Worm (Caenorhabditis elegans) whole organism, L1 larva: ENCODE measurements around the gene Y71H2AM.3.

ENCODE experiments used
- C04F5.9 ChIP-seq: sonication (generic microtip); optimal IDR thresholded peaks from 2 replicates; lab custom pipeline; 2016; ENCODE audit warnings: missing genetic modification characterization, missing compliant biosample characterization
- C34B4.2 ChIP-seq: sonication (generic microtip); optimal IDR thresholded peaks from 2 replicates; lab custom pipeline; 2017; ENCODE audit warnings: mild to moderate bottlenecking, missing genetic modification characterization, missing compliant biosample characterization
- Y116A8C.19 ChIP-seq: sonication (generic microtip); optimal IDR thresholded peaks from 2 replicates; lab custom pipeline; 2016; ENCODE audit warnings: missing compliant biosample characterization, missing genetic modification characterization, borderline replicate concordance
- aha-1 ChIP-seq: fragments of 150-350 bp; optimal IDR thresholded peaks from 2 replicates; lab custom pipeline; 2014; ENCODE audit warnings: missing biosample characterization, missing genetic modification characterization
- ceh-63 ChIP-seq: fragments of 200-800 bp; sonication (Bioruptor generic); optimal IDR thresholded peaks from 2 replicates; lab custom pipeline; 2018; ENCODE audit warnings: mild to moderate bottlenecking, missing genetic modification characterization, missing compliant biosample characterization
- ceh-88 ChIP-seq: fragments of 200-800 bp; sonication (Bioruptor generic); IDR thresholded peaks from 2 replicates; pipeline ENCODE4 v1.3.6; 2022; ENCODE audit warnings: missing genetic modification characterization, missing compliant biosample characterization
- ceh-90 ChIP-seq: sonication (generic microtip); optimal IDR thresholded peaks from 2 replicates; lab custom pipeline; 2016; ENCODE audit warnings: missing genetic modification characterization, missing compliant biosample characterization
- ces-1 ChIP-seq: fragments of 150-350 bp; optimal IDR thresholded peaks from 2 replicates; lab custom pipeline; 2014; ENCODE audit warnings: missing biosample characterization, missing genetic modification reagents, missing genetic modification characterization
- dpl-1 ChIP-seq, 3 experiments: fragments of 150-350 bp in 2 of 3; sonication (generic microtip) in 1 of 3; optimal IDR thresholded peaks; 2 replicates each; lab custom pipeline; 2014 to 2017; ENCODE audit warnings: missing biosample characterization in 3 of 3, missing genetic modification characterization in 3 of 3, missing genetic modification reagents in 3 of 3
- dsc-1 ChIP-seq: sonication (generic microtip); optimal IDR thresholded peaks from 2 replicates; lab custom pipeline; 2016; ENCODE audit warnings: mild to moderate bottlenecking, missing genetic modification characterization, missing compliant biosample characterization
- efl-3 ChIP-seq: fragments of 200-800 bp; sonication (Bioruptor generic); optimal IDR thresholded peaks from 2 replicates; lab custom pipeline; 2018; ENCODE audit warnings: mild to moderate bottlenecking, missing genetic modification characterization, missing compliant biosample characterization
- egl-27 ChIP-seq, 2 experiments: fragments of 150-350 bp in 1 of 2; sonication (generic microtip); optimal IDR thresholded peaks; 3 replicates each; lab custom pipeline; 2017 to 2018; ENCODE audit warnings: missing biosample characterization in 2 of 2, missing genetic modification characterization in 2 of 2, missing genetic modification reagents in 2 of 2
- elt-3 ChIP-seq, 6 experiments: fragments of 150-350 bp in 1 of 6; sonication (generic microtip); optimal IDR thresholded peaks; 2 replicates each; lab custom pipeline; 2017 to 2018; ENCODE audit warnings: missing biosample characterization in 6 of 6, missing genetic modification characterization in 6 of 6, inconsistent platforms in 1 of 6
- ets-5 ChIP-seq: fragments of 200-800 bp; sonication (Bioruptor generic); IDR thresholded peaks from 2 replicates; pipeline ENCODE4 v1.3.6; 2022; ENCODE audit warnings: missing genetic modification characterization, missing compliant biosample characterization
- fkh-10 ChIP-seq: sonication (generic microtip); optimal IDR thresholded peaks from 2 replicates; lab custom pipeline; 2017; ENCODE audit warnings: missing biosample characterization, missing genetic modification reagents, missing genetic modification characterization
- fkh-4 ChIP-seq: sonication (generic microtip); optimal IDR thresholded peaks from 2 replicates; lab custom pipeline; 2016; ENCODE audit warnings: missing compliant biosample characterization, missing genetic modification characterization, borderline replicate concordance
- fkh-8 ChIP-seq: sonication (generic microtip); optimal IDR thresholded peaks from 2 replicates; lab custom pipeline; 2016; ENCODE audit warnings: mild to moderate bottlenecking, missing genetic modification characterization, missing compliant biosample characterization
- fos-1 ChIP-seq: fragments of 150-350 bp; optimal IDR thresholded peaks from 2 replicates; lab custom pipeline; 2014; ENCODE audit warnings: missing biosample characterization, missing genetic modification characterization
- grh-1 ChIP-seq: fragments of 200-800 bp; sonication (Bioruptor generic); IDR thresholded peaks from 2 replicates; pipeline ENCODE4 v1.3.6; 2022; ENCODE audit warnings: missing genetic modification reagents, missing genetic modification characterization, missing compliant biosample characterization
- hlh-17 ChIP-seq: fragments of 200-800 bp; sonication (Bioruptor generic); optimal IDR thresholded peaks from 2 replicates; lab custom pipeline; 2018; ENCODE audit warnings: missing genetic modification characterization, mild to moderate bottlenecking, missing compliant biosample characterization, moderate library complexity, borderline replicate concordance
- hpl-2 ChIP-seq: fragments of 150-350 bp; optimal IDR thresholded peaks from 2 replicates; lab custom pipeline; 2014; ENCODE audit warnings: missing biosample characterization, missing genetic modification reagents, missing genetic modification characterization
- isw-1 ChIP-seq: fragments of 200-800 bp; sonication (Bioruptor generic); IDR thresholded peaks from 2 replicates; pipeline ENCODE4 v1.3.6; 2022; ENCODE audit warnings: missing genetic modification characterization, missing compliant biosample characterization
- lin-14 ChIP-seq: fragments of 200-800 bp; sonication (Bioruptor generic); optimal IDR thresholded peaks from 2 replicates; lab custom pipeline; 2018; ENCODE audit warnings: mild to moderate bottlenecking, missing genetic modification characterization, moderate library complexity, missing compliant biosample characterization
- lin-35 ChIP-seq, 2 experiments: fragments of 150-350 bp; optimal IDR thresholded peaks; 2 replicates each; lab custom pipeline; 2014; ENCODE audit warnings: missing biosample characterization in 2 of 2, missing genetic modification characterization in 2 of 2, missing genetic modification reagents in 2 of 2
- lir-3 ChIP-seq: sonication (generic microtip); optimal IDR thresholded peaks from 2 replicates; lab custom pipeline; 2016; ENCODE audit warnings: mild to moderate bottlenecking, missing genetic modification characterization, moderate library complexity, missing compliant biosample characterization; ENCODE audit not compliant: poor library complexity
- lsy-2 ChIP-seq, 2 experiments: fragments of 150-350 bp; optimal IDR thresholded peaks; 2 replicates each; lab custom pipeline; 2014; ENCODE audit warnings: missing biosample characterization in 2 of 2, missing genetic modification characterization in 2 of 2
- mab-9 ChIP-seq: fragments of 200-800 bp; sonication (Bioruptor generic); IDR thresholded peaks from 2 replicates; pipeline ENCODE4 v1.3.6; 2022; ENCODE audit warnings: missing genetic modification reagents, missing genetic modification characterization, missing compliant biosample characterization
- mdl-1 ChIP-seq, 2 experiments: fragments of 150-350 bp; optimal IDR thresholded peaks; 2 replicates each; lab custom pipeline; 2014 to 2017; ENCODE audit warnings: missing biosample characterization in 2 of 2, missing genetic modification characterization in 2 of 2, inconsistent platforms in 1 of 2
- mep-1 ChIP-seq: fragments of 150-350 bp; optimal IDR thresholded peaks from 2 replicates; lab custom pipeline; 2014; ENCODE audit warnings: missing biosample characterization, missing genetic modification characterization
- nhr-11 ChIP-seq: fragments of 150-350 bp; optimal IDR thresholded peaks from 2 replicates; lab custom pipeline; 2014; ENCODE audit warnings: missing biosample characterization, missing genetic modification characterization
- nhr-12 ChIP-seq: sonication (generic microtip); optimal IDR thresholded peaks from 2 replicates; lab custom pipeline; 2017; ENCODE audit warnings: missing biosample characterization, missing genetic modification characterization
- nhr-20 ChIP-seq: sonication (generic microtip); optimal IDR thresholded peaks from 2 replicates; lab custom pipeline; 2016; ENCODE audit warnings: mild to moderate bottlenecking, missing genetic modification characterization, missing compliant biosample characterization
- nhr-28 ChIP-seq: fragments of 150-350 bp; optimal IDR thresholded peaks from 2 replicates; lab custom pipeline; 2014; ENCODE audit warnings: missing biosample characterization, missing genetic modification characterization
- nhr-85 ChIP-seq: sonication (generic microtip); peaks from one replicate; lab custom pipeline; 2016; ENCODE audit warnings: missing genetic modification characterization, inconsistent platforms, missing compliant biosample characterization
- nhr-90 ChIP-seq: sonication (generic microtip); optimal IDR thresholded peaks from 2 replicates; lab custom pipeline; 2016; ENCODE audit warnings: mild to moderate bottlenecking, missing genetic modification characterization, missing compliant biosample characterization; ENCODE audit not compliant: poor library complexity
- rnt-1 ChIP-seq: sonication (generic microtip); optimal IDR thresholded peaks from 2 replicates; lab custom pipeline; 2016; ENCODE audit warnings: mild to moderate bottlenecking, missing genetic modification characterization, moderate library complexity, missing compliant biosample characterization
- skn-1 ChIP-seq: fragments of 150-350 bp; optimal IDR thresholded peaks from 2 replicates; lab custom pipeline; 2014; ENCODE audit warnings: missing biosample characterization, missing genetic modification characterization
- snu-23 ChIP-seq: sonication (generic microtip); optimal IDR thresholded peaks from 2 replicates; lab custom pipeline; 2016; ENCODE audit warnings: missing genetic modification characterization, missing compliant biosample characterization
- sox-4 ChIP-seq: sonication (generic microtip); optimal IDR thresholded peaks from 2 replicates; lab custom pipeline; 2016; ENCODE audit warnings: missing genetic modification characterization, missing compliant biosample characterization
- sptf-1 ChIP-seq: fragments of 150-350 bp; optimal IDR thresholded peaks from 2 replicates; lab custom pipeline; 2014; ENCODE audit warnings: missing biosample characterization, missing genetic modification characterization
- sup-37 ChIP-seq: fragments of 200-800 bp; sonication (Bioruptor generic); optimal IDR thresholded peaks from 2 replicates; lab custom pipeline; 2018; ENCODE audit warnings: mild to moderate bottlenecking, missing genetic modification characterization, missing compliant biosample characterization
- swsn-7 ChIP-seq: sonication (generic microtip); optimal IDR thresholded peaks from 2 replicates; lab custom pipeline; 2016; ENCODE audit warnings: missing genetic modification characterization, missing compliant biosample characterization
- tbx-2 ChIP-seq: sonication (generic microtip); optimal IDR thresholded peaks from 2 replicates; lab custom pipeline; 2016; ENCODE audit warnings: missing genetic modification characterization, missing compliant biosample characterization
- unc-98 ChIP-seq: fragments of 200-800 bp; sonication (Bioruptor generic); IDR thresholded peaks from 2 replicates; pipeline ENCODE4 v1.3.6; 2022; ENCODE audit warnings: missing genetic modification characterization, missing compliant biosample characterization
- vab-15 ChIP-seq: sonication (generic microtip); optimal IDR thresholded peaks from 2 replicates; lab custom pipeline; 2017; ENCODE audit warnings: missing genotype, mild to moderate bottlenecking, missing genetic modification characterization, missing compliant biosample characterization
- zag-1 ChIP-seq: fragments of 150-350 bp; optimal IDR thresholded peaks from 2 replicates; lab custom pipeline; 2014; ENCODE audit warnings: missing biosample characterization, missing genetic modification characterization
- ztf-4 ChIP-seq: fragments of 150-350 bp; optimal IDR thresholded peaks from 2 replicates; lab custom pipeline; 2014; ENCODE audit warnings: missing biosample characterization, missing genetic modification characterization

Gene Y71H2AM.3

DNA sequence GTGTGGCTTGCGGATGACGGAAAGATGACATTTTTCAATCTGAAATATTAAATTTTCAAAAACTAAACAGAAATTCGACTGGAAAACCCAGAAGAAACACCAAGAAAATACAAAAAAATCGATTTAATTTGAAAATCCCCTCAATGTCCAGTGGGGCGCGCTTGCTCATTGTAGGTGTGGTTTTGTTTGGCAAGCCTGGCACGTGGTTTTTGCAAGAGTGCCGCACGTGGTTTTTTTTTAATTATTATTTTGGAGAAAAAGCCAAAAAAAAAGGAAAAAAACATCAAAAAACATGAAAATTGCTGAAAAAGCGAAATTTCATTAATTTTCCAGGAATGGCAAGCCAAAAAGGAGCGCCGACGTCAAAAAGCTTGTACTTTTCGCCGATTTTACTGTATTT, 36.6 kb upstream of the Y71H2AM.3 start, which contains the start of gene swsn-3 (continued):
- TF ChIP-seq lin-14 (GFP tag; lab: Kevin White, UChicago) (peak; percentile 86), nhr-28 (tag; lab: Kevin White, UChicago) (no peak), fos-1 (tag; lab: Kevin White, UChicago) (peak; percentile 59), mep-1 (peak; percentile 92), ets-5 (GFP tag; lab: Robert Waterston, UW) (no peak), efl-3 (GFP tag; lab: Kevin White, UChicago) (no peak), hpl-2 (GFP tag; lab: Kevin White, UChicago) (peak; percentile 83), ceh-63 (no peak), sptf-1 (tag; lab: Kevin White, UChicago) (no peak), Y116A8C.19 (no peak), snu-23 (GFP tag; lab: Kevin White, UChicago) (peak; percentile 89), aha-1 (no peak), lsy-2 (tag; optimal IDR thresholded peaks at IDR 0.05; lab: Kevin White, UChicago) (peak; percentile 94 to 95), dpl-1 (GFP tag; optimal IDR thresholded peaks at IDR 0.05; lab: Kevin White, UChicago) (peak; percentile 77 to 87 (median 84)), nhr-90 (tag; lab: Kevin White, UChicago) (peak; percentile 91), sup-37 (GFP tag; lab: Kevin White, UChicago) (peak; percentile 34), fkh-10 (GFP tag; lab: Kevin White, UChicago) (peak; percentile 56), unc-98 (GFP tag; lab: Robert Waterston, UW) (peak; percentile 40; the same call in 1 of the 2 replicates), nhr-11 (tag; lab: Kevin White, UChicago) (peak; percentile 69), skn-1 (peak; percentile 93), nhr-20 (tag; lab: Kevin White, UChicago) (peak; percentile 86), zag-1 (peak; percentile 16), rnt-1 (tag; lab: Kevin White, UChicago) (peak; percentile 96), fkh-8 (tag; lab: Kevin White, UChicago) (peak; percentile 80), swsn-7 (peak; percentile 85), ceh-88 (peak; percentile 59), ces-1 (GFP tag; lab: Kevin White, UChicago) (no peak), grh-1 (GFP tag; lab: Robert Waterston, UW) (peak; percentile 70), sox-4 (peak; percentile 83), isw-1 (peak; percentile 84), hlh-17 (GFP tag; lab: Kevin White, UChicago) (no peak), lin-35 (GFP tag; optimal IDR thresholded peaks at IDR 0.05; lab: Kevin White, UChicago) (peak; percentile 79 to 87), fkh-4 (tag; lab: Kevin White, UChicago) (peak; percentile 44), C04F5.9 (tag; lab: Kevin White, UChicago) (peak; percentile 68), mdl-1 (tag; optimal IDR thresholded peaks at IDR 0.05; lab: Kevin White, UChicago) (peak in 1 of 2 experiments; percentile 82), ztf-4 (tag; lab: Kevin White, UChicago) (peak; percentile 77), lir-3 (no peak), vab-15 (tag; lab: Kevin White, UChicago) (no peak), tbx-2 (tag; lab: Kevin White, UChicago) (peak; percentile 89), ceh-90 (tag; lab: Kevin White, UChicago) (peak; percentile 4), nhr-12 (tag; lab: Kevin White, UChicago) (no peak), egl-27 (tag; optimal IDR thresholded peaks at IDR 0.05; lab: Kevin White, UChicago) (peak in 1 of 2 experiments; percentile 34), mab-9 (no peak), C34B4.2 (tag; lab: Kevin White, UChicago) (no peak), dsc-1 (tag; lab: Kevin White, UChicago) (peak; percentile 91), elt-3 (tag; optimal IDR thresholded peaks at IDR 0.05; lab: Kevin White, UChicago) (peak in 2 of 6 experiments; percentile 33 to 83), nhr-85 (tag; lab: Kevin White, UChicago) (peak; percentile 94)
- TF ChIP-seq, all 84 proteins: peak for 59
